Fruit fly (Drosophila melanogaster) whole organism, adult: Measurements from ENCODE around the gene rb.

ENCODE experiments used
- CG11617 ChIP-seq: fragments of 200-800 bp; sonication (Bioruptor generic); optimal IDR thresholded peaks from 2 replicates; lab custom pipeline; 2017; ENCODE audit warnings: mild to moderate bottlenecking, missing biosample characterization, missing genetic modification reagents, missing genetic modification characterization
- Clk ChIP-seq: fragments of 200-800 bp; sonication (Bioruptor generic); optimal IDR thresholded peaks from 2 replicates; lab custom pipeline; 2017; ENCODE audit warnings: missing biosample characterization, missing genetic modification characterization
- Hr96 ChIP-seq: fragments of 200-800 bp; sonication (Bioruptor generic); optimal IDR thresholded peaks from 2 replicates; lab custom pipeline; 2016; ENCODE audit warnings: missing biosample characterization, missing genetic modification characterization
- cnc ChIP-seq, 2 experiments: fragments of >200 bp; optimal IDR thresholded peaks; 2 replicates each; lab custom pipeline; 2017

dm6 chrX:4511575-4511974 is 28.9 kb downstream of the rb start:
- TF ChIP-seq Clk (GFP tag; lab: Kevin White, UChicago) (no peak), cnc (optimal IDR thresholded peaks at IDR 0.05; lab: Kevin White, UChicago) (no peak), Hr96 (GFP tag; lab: Kevin White, UChicago) (no peak), CG11617 (GFP tag; lab: Kevin White, UChicago) (no peak)
